Fruit fly (Drosophila melanogaster) whole organism, embryonic: Measurements from ENCODE around the gene CG31207.

Experiments used
- CG13296 ChIP-seq: fragments of 200-800 bp; sonication (Bioruptor generic); optimal IDR thresholded peaks from 3 replicates; lab custom pipeline; 2018; ENCODE audit warnings: missing biosample characterization, mild to moderate bottlenecking, missing genetic modification characterization
- CG2116 ChIP-seq: fragments of 200-800 bp; sonication (Bioruptor generic); optimal IDR thresholded peaks from 3 replicates; lab custom pipeline; 2018; ENCODE audit warnings: missing biosample characterization, mild to moderate bottlenecking, missing genetic modification characterization
- CG9817 ChIP-seq: fragments of 200-800 bp; sonication (Bioruptor generic); optimal IDR thresholded peaks from 2 replicates; lab custom pipeline; 2018; ENCODE audit warnings: missing biosample characterization, mild to moderate bottlenecking, missing genetic modification characterization, moderate library complexity

DNA sequence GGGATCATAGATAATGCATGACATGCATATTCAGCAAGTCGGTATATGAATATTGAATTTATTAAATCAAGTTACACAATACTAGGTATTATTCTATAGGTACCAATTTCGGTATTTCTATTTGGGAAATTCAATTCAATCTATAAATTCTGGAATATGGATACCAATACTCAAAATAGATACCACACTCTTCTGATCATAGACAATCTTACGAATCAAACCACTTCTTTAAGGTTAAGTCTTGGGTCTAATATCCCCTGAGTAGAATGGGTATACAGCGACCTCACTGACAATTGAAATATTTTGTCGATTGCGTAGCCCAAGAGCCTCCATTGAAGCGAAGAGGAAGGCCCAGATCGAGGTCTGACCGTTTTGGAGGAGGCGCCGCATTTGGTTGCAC lies 46.0 kb upstream of the CG31207 start:
- TF ChIP-seq CG13296 (GFP tag; lab: Kevin White, UChicago) = no peak
- no peak for TF ChIP-seq CG2116 (GFP tag; lab: Kevin White, UChicago)
- no peak for TF ChIP-seq CG9817
